Worm (Caenorhabditis elegans): ENCODE measurements around the gene B0286.1.

DNA sequence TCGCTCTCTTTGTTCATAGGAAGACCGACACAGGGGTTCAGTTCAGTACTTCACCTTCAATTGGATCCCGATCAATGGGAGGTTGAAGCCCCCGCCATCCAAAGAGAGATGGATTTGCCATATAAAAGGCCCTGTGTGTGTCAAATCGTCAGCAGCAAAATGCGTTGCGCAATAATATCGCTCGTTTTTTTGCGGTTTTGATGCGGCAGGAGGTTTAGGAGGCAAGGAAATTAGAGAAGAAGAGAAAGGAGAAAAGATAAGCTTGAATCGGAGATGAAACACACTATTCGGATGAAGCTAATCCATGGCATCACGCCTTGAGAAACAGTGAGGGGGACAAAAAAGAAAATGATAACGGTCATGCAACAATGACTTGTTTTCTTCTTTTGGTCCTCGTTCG lies 16.1 kb downstream of the B0286.1 start:
- TF ChIP-seq lin-15B (tag; optimal IDR thresholded peaks at IDR 0.05) (no peak), lin-39 (tag; optimal IDR thresholded peaks at IDR 0.05) (no peak), lin-13 (GFP tag; optimal IDR thresholded peaks at IDR 0.05) (no peak), egl-27 (tag; optimal IDR thresholded peaks at IDR 0.05) (no peak), isw-1 (GFP tag; IDR thresholded peaks at IDR 0.05) (no peak), swsn-7 (tag; optimal IDR thresholded peaks at IDR 0.05) (no peak), ztf-11 (tag; optimal IDR thresholded peaks at IDR 0.05) (no peak), snpc-4 (tag; optimal IDR thresholded peaks at IDR 0.05) (no peak), pax-3 (tag; optimal IDR thresholded peaks at IDR 0.05) (no peak), hpl-2 (GFP tag; optimal IDR thresholded peaks at IDR 0.05) (no peak)
